Fruit fly (Drosophila melanogaster) Kc167 (cell line): ENCODE results near the gene Sgs5bis.

Experiments used
- Myc ChIP-seq: fragments of >200 bp; optimal IDR thresholded peaks from 2 replicates; lab custom pipeline; 2017; ENCODE audit warnings: missing external identifiers
- Sin3A ChIP-seq: fragments of >200 bp; optimal IDR thresholded peaks from 2 replicates; lab custom pipeline; 2018; ENCODE audit warnings: missing external identifiers
- h ChIP-seq: fragments of >200 bp; optimal IDR thresholded peaks from 3 replicates; lab custom pipeline; 2018; ENCODE audit warnings: missing external identifiers
- insv ChIP-seq: fragments of >200 bp; optimal IDR thresholded peaks from 3 replicates; lab custom pipeline; 2018; ENCODE audit warnings: missing external identifiers
- psq ChIP-seq: fragments of >200 bp; optimal IDR thresholded peaks from 2 replicates; lab custom pipeline; 2017; ENCODE audit warnings: missing external identifiers
- ttk ChIP-seq: sonication (Bioruptor generic); optimal IDR thresholded peaks from 2 replicates; lab custom pipeline; 2017; ENCODE audit warnings: missing external identifiers

DNA sequence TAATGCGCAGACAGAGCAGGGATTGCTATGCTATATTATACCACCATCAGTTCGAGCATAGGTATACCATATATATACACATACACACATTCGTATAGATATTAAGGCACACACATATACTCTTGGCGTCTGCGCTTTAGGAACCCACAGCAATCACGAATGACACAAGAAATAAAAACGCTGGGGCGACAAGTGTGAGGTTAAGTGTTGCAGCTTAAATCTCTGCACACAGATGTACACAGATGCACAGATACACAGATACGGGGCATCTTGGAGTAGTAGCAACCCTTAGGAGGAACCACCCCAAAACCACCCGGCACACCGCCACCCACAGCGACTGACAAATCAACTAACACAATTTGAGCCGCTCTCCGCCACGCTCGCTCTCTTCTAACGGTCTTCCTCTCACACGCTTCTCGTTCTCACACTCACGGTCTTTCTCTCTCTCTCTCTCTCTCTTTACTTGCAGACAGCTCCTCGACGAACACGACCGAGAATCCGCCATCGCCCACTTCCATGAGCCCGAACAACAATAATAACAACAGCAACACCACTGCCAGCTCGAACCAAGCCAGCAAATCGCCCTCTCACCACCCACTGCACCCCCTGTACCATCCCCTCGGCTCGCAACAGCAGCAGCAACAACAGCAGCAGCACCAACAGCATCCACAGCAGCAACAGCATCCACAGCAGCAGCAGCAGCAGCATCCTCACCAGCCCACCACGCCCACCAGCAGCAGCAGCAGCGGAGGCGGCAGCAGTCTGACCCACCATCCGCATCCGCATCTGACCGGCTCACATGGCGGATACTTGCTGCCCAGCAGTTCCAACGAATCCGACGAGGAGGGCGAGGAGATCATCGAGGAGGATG, 27.3 kb upstream of the Sgs5bis start:
- TF ChIP-seq ttk (lab: Kevin White, UChicago) (no peak), Myc (lab: Kevin White, UChicago) (no peak), psq (lab: Kevin White, UChicago) (no peak), h (lab: Kevin White, UChicago) (no peak), insv (lab: Kevin White, UChicago) (no peak), Sin3A (lab: Kevin White, UChicago) (no peak)
